Worm (Caenorhabditis elegans): Measurements from ENCODE around the gene ZC116.1.

The ZC116.1 gene

DNA sequence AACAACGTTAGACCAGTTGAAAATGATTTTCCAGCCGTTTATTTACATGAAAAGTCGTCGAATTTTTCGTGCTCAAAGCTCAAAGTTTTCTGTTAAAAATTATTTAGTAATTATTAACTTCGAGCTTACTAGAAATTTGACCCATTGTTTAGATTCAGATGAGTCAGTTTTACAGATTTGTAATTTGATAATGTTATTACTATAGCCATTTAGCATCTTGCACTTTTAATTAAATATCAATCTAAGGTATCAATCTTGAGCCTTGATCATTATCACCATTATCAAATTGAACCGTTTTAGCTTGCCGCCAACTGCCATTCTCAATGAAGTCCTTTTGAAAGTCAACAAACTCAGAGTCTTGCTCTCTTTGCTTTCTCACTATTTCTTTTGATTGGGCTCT lies at the start of gene ZC116.1:
Gene ZC116.1, plus strand, starts transcription at position 301 of the 400 bp plus-strand sequence.
- no peak for TF ChIP-seq mls-2 (tag; optimal IDR thresholded peaks at IDR 0.05)
- no peak for TF ChIP-seq unc-120 (tag; optimal IDR thresholded peaks at IDR 0.05; ENCODE audit: poor library complexity, severe bottlenecking)
- no peak for TF ChIP-seq lsy-2 (tag; optimal IDR thresholded peaks at IDR 0.05)
- TF ChIP-seq pha-4 (tag; optimal IDR thresholded peaks at IDR 0.05), result no peak
- no peak for TF ChIP-seq nhr-28 (tag; optimal IDR thresholded peaks at IDR 0.05)
- no peak for TF ChIP-seq flh-1 (GFP tag; optimal IDR thresholded peaks at IDR 0.05)
- TF ChIP-seq ces-1 (GFP tag; optimal IDR thresholded peaks at IDR 0.05), result no peak
- TF ChIP-seq ceh-43 (GFP tag; optimal IDR thresholded peaks at IDR 0.05), result no peak
- no peak for TF ChIP-seq nhr-76 (tag; optimal IDR thresholded peaks at IDR 0.05)
- TF ChIP-seq unc-62 (GFP tag; optimal IDR thresholded peaks at IDR 0.05), result no peak
- TF ChIP-seq elt-3 (tag; optimal IDR thresholded peaks at IDR 0.05), result no peak
- TF ChIP-seq tbx-8 (GFP tag; optimal IDR thresholded peaks at IDR 0.05), result no peak
- no peak for TF ChIP-seq ceh-83 (GFP tag; optimal IDR thresholded peaks at IDR 0.05)
- TF ChIP-seq sptf-1 (tag; optimal IDR thresholded peaks at IDR 0.05), result no peak
- no peak for TF ChIP-seq snpc-4 (tag; optimal IDR thresholded peaks at IDR 0.05)
- TF ChIP-seq M03D4.4 (tag; optimal IDR thresholded peaks at IDR 0.05), result no peak
- TF ChIP-seq nhr-2 (tag; optimal IDR thresholded peaks at IDR 0.05), result no peak
- no peak for TF ChIP-seq sem-2 (GFP tag; optimal IDR thresholded peaks at IDR 0.05)
- no peak for TF ChIP-seq mab-5 (tag; optimal IDR thresholded peaks at IDR 0.05)
- TF ChIP-seq hlh-1 (tag; optimal IDR thresholded peaks at IDR 0.05), result no peak

DNA sequence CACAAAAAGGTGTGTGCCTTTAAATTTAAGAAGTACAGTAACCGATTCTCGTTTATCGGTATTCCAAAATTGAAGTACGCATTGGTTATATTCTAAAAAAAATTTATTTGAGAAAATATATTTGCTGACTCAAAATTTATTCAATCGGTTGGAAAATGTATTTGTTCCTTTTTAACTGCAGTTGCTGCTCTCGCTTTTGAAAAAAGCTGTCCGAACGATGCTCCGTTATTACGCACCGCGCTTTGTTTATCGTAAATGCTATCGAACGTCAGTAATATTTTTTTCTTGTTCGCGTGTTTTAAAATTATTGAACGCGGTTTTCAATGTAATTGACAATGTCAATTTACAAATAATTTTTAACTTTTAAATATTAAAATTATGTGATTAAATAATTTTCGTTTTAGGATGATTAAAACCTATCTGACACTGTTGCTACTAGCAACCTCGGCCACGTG lies 49.3 kb upstream of the ZC116.1 start, which contains the start of gene sel-1:
Gene sel-1, plus strand, starts transcription at position 405 of the 455 bp plus-strand sequence.
- no peak for TF ChIP-seq elt-1 (tag; optimal IDR thresholded peaks at IDR 0.05; ENCODE audit: borderline replicate concordance, insufficient read depth)
- no peak for TF ChIP-seq nhr-12 (tag; optimal IDR thresholded peaks at IDR 0.05)
- no peak for TF ChIP-seq unc-120 (tag; optimal IDR thresholded peaks at IDR 0.05; ENCODE audit: poor library complexity, severe bottlenecking)
- no peak for TF ChIP-seq ztf-11 (tag; optimal IDR thresholded peaks at IDR 0.05)
- TF ChIP-seq sptf-1 (tag; optimal IDR thresholded peaks at IDR 0.05), result no peak
- no peak for TF ChIP-seq lin-32 (GFP tag; optimal IDR thresholded peaks at IDR 0.05)
- TF ChIP-seq ceh-43 (GFP tag; optimal IDR thresholded peaks at IDR 0.05), result no peak
- TF ChIP-seq lin-13 (tag; optimal IDR thresholded peaks at IDR 0.05), result no peak
- TF ChIP-seq sem-2 (GFP tag; optimal IDR thresholded peaks at IDR 0.05), result no peak
- no peak for TF ChIP-seq unc-62 (GFP tag; optimal IDR thresholded peaks at IDR 0.05)
- no peak for TF ChIP-seq nhr-28 (tag; optimal IDR thresholded peaks at IDR 0.05)
- TF ChIP-seq zip-8 (tag; optimal IDR thresholded peaks at IDR 0.05), result no peak
- TF ChIP-seq ham-2 (GFP tag; optimal IDR thresholded peaks at IDR 0.05), result no peak
- no peak for TF ChIP-seq elt-3 (tag; optimal IDR thresholded peaks at IDR 0.05)
- no peak for TF ChIP-seq drap-1 (GFP tag; optimal IDR thresholded peaks at IDR 0.05)
- TF ChIP-seq ceh-83 (GFP tag; optimal IDR thresholded peaks at IDR 0.05), result no peak
- TF ChIP-seq snpc-4 (tag; optimal IDR thresholded peaks at IDR 0.05), result no peak
- no peak for TF ChIP-seq M03D4.4 (tag; optimal IDR thresholded peaks at IDR 0.05)
- TF ChIP-seq mab-5 (tag; optimal IDR thresholded peaks at IDR 0.05), result no peak

DNA sequence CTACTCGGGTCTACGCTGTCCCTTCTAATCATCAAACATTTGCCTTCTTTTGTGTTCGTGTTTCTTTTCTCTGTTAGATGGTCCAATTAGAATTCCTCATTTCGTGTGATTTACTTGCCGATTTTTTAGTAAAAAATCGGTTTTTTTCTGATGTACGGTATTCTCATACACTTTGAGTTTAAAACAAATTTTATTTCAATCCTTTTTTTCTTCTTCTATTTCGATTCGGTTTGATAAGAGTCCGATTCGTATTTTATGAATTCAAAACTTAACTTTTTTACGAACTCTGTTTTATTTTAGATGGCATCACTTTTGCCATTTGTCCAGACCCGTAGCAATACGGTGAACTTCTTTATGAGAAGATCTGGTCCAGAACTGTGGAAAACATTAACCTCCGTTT lies 46.4 kb upstream of the ZC116.1 start, which contains the start of gene mrps-5:
Gene mrps-5, plus strand, starts transcription at position 301 of the 400 bp plus-strand sequence.
- TF ChIP-seq hlh-1 (tag; optimal IDR thresholded peaks at IDR 0.05), result no peak
- TF ChIP-seq tbx-8 (GFP tag; optimal IDR thresholded peaks at IDR 0.05), result no peak
- no peak for TF ChIP-seq cnd-1 (tag; optimal IDR thresholded peaks at IDR 0.05)
- TF ChIP-seq M03D4.4 (tag; optimal IDR thresholded peaks at IDR 0.05), result no peak
- no peak for TF ChIP-seq mab-5 (tag; optimal IDR thresholded peaks at IDR 0.05)
- TF ChIP-seq lin-32 (GFP tag; optimal IDR thresholded peaks at IDR 0.05), result no peak
- no peak for TF ChIP-seq lin-13 (tag; optimal IDR thresholded peaks at IDR 0.05)
- TF ChIP-seq blmp-1 (tag; optimal IDR thresholded peaks at IDR 0.05), result no peak
- TF ChIP-seq ceh-83 (GFP tag; optimal IDR thresholded peaks at IDR 0.05), result no peak
- no peak for TF ChIP-seq pha-4 (tag; optimal IDR thresholded peaks at IDR 0.05)
- no peak for TF ChIP-seq lsy-2 (tag; optimal IDR thresholded peaks at IDR 0.05)
- no peak for TF ChIP-seq ham-2 (GFP tag; optimal IDR thresholded peaks at IDR 0.05)
- no peak for TF ChIP-seq sem-2 (GFP tag; optimal IDR thresholded peaks at IDR 0.05)

DNA sequence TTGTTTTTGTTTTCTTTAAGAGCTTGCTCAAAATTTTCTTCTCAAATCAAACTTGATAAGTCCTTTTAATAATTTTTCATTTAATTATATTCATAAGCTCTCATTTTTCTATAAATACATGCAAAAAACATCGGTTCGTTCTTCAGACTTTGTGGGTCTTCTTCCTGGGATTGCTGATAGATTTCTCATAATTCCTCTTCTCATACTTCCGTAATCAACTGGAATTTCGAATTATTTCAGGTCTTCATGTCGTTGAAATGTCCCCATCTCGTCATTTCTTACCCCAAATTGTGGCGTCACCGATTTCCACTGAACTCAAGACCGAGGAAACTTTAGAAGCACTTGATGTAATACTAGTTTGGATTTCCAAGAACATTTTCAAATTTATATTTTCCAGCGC lies 44.7 kb upstream of the ZC116.1 start:
- TF ChIP-seq nhr-12 (tag; optimal IDR thresholded peaks at IDR 0.05) (no peak), ceh-39 (tag; optimal IDR thresholded peaks at IDR 0.05) (no peak), bed-3 (GFP tag; optimal IDR thresholded peaks at IDR 0.05) (no peak), ztf-11 (tag; optimal IDR thresholded peaks at IDR 0.05) (no peak), ham-2 (GFP tag; optimal IDR thresholded peaks at IDR 0.05) (no peak), zip-8 (tag; optimal IDR thresholded peaks at IDR 0.05) (no peak), mls-2 (tag; optimal IDR thresholded peaks at IDR 0.05) (no peak), drap-1 (GFP tag; optimal IDR thresholded peaks at IDR 0.05) (no peak), pha-4 (tag; optimal IDR thresholded peaks at IDR 0.05) (no peak), mep-1 (tag; optimal IDR thresholded peaks at IDR 0.05) (no peak), lin-32 (GFP tag; optimal IDR thresholded peaks at IDR 0.05) (no peak), lin-13 (tag; optimal IDR thresholded peaks at IDR 0.05) (no peak), ceh-83 (GFP tag; optimal IDR thresholded peaks at IDR 0.05) (no peak), flh-1 (GFP tag; optimal IDR thresholded peaks at IDR 0.05) (no peak), mab-5 (tag; optimal IDR thresholded peaks at IDR 0.05) (no peak)
